Worm (Caenorhabditis elegans) whole organism, L4/young adult: ENCODE measurements around the gene gip-1.

Experiments
- dao-5 ChIP-seq: sonication (generic microtip); optimal IDR thresholded peaks from 2 replicates; lab custom pipeline; 2016; ENCODE audit warnings: missing genotype, missing genetic modification characterization, moderate library complexity, missing compliant biosample characterization
- him-1 ChIP-seq: sonication (generic microtip); optimal IDR thresholded peaks from 2 replicates; lab custom pipeline; 2016; ENCODE audit warnings: missing genotype, missing genetic modification reagents, missing genetic modification characterization, missing compliant biosample characterization

ce11 chrIII:2375918-2376317, 28.5 kb downstream of the gip-1 start, which contains the start of gene H14E04.2:
- TF ChIP-seq him-1 (tag; lab: Kevin White, UChicago) (no peak), dao-5 (no peak)
